Worm (Caenorhabditis elegans): ENCODE results near the gene pgp-6.

DNA sequence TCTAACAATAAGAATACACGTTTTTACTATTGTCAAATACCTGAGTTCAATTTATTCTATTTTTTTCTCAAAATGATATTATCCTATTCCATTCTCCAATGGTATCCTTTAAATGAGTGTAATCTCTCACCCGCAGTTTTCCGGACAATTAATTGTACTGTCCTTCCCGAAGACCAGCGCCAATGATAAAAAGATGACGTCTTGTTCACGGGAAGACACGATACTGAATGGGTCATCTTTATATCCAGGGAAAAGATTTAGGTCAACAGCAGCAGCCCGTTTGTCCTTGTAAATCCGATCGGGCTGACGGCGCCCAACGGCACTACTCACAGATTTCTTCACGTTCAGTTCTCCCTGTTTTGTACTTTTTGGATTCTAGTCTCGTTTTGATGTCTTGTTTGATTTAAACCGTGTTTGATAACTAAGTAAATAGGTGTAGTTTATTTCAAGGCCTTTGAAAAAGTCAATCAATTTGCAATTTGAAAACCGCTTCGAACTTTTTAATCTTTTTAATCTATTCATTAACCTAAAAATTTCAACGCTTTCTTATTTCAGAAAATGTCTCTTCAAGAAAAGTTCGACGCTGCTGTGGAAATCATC lies 25.6 kb upstream of the pgp-6 start, which contains the start of gene acbp-3:
- TF ChIP-seq nhr-76 (tag; optimal IDR thresholded peaks at IDR 0.05) (no peak), mdl-1 (tag; optimal IDR thresholded peaks at IDR 0.05) (no peak), pqm-1 (tag; optimal IDR thresholded peaks at IDR 0.05) (no peak), aly-2 (tag; optimal IDR thresholded peaks at IDR 0.05) (no peak), nhr-237 (tag; optimal IDR thresholded peaks at IDR 0.05) (no peak), fkh-10 (GFP tag; optimal IDR thresholded peaks at IDR 0.05) (no peak), ZK546.5 (tag; optimal IDR thresholded peaks at IDR 0.05) (no peak)
